Worm (Caenorhabditis elegans) whole organism, midembryonic: ENCODE measurements around the gene sca-1.

Source experiments
- T22C8.4 ChIP-seq: fragments of 200-800 bp; sonication (Bioruptor generic); IDR thresholded peaks from 2 replicates; pipeline ENCODE4 v1.3.6; 2022; ENCODE audit warnings: missing genetic modification characterization, missing compliant biosample characterization
- cog-1 ChIP-seq: sonication (generic microtip); optimal IDR thresholded peaks from 2 replicates; lab custom pipeline; 2016; ENCODE audit warnings: missing genetic modification characterization, missing compliant biosample characterization
- flt-1 ChIP-seq: fragments of 200-800 bp; sonication (Bioruptor generic); IDR thresholded peaks from 2 replicates; pipeline ENCODE4 v1.3.6; 2022; ENCODE audit warnings: missing genetic modification characterization, missing compliant biosample characterization
- med-1 ChIP-seq: sonication (generic microtip); optimal IDR thresholded peaks from 2 replicates; lab custom pipeline; 2017; ENCODE audit warnings: missing genetic modification characterization, mild to moderate bottlenecking, missing compliant biosample characterization, antibody characterized with exemption, missing genetic modification reagents; ENCODE audit not compliant: insufficient read depth
- tab-1 ChIP-seq: fragments of 200-800 bp; sonication (Bioruptor generic); IDR thresholded peaks from 2 replicates; pipeline ENCODE4 v1.3.6; 2022; ENCODE audit warnings: missing genetic modification characterization, missing compliant biosample characterization

ce11 chrIII:10822494-10823113, 6.0 kb upstream of the sca-1 start:
- no peak for TF ChIP-seq T22C8.4
- TF ChIP-seq flt-1 (GFP tag; lab: Robert Waterston, UW): no peak
- no peak for TF ChIP-seq med-1 (GFP tag; lab: Kevin White, UChicago)
- TF ChIP-seq cog-1 (tag; lab: Kevin White, UChicago): no peak
- no peak for TF ChIP-seq tab-1 (GFP tag; lab: Robert Waterston, UW)
